Worm (Caenorhabditis elegans) whole organism, L4/young adult: Measurements from ENCODE around the gene Y62F5A.12.

Experiments
- W03F9.2 ChIP-seq: fragments of 150-350 bp; optimal IDR thresholded peaks from 2 replicates; lab custom pipeline; 2014; ENCODE audit warnings: missing biosample characterization, missing genetic modification characterization
- dao-5 ChIP-seq: sonication (generic microtip); optimal IDR thresholded peaks from 2 replicates; lab custom pipeline; 2016; ENCODE audit warnings: missing genotype, missing genetic modification characterization, moderate library complexity, missing compliant biosample characterization
- him-1 ChIP-seq: sonication (generic microtip); optimal IDR thresholded peaks from 2 replicates; lab custom pipeline; 2016; ENCODE audit warnings: missing genotype, missing genetic modification reagents, missing genetic modification characterization, missing compliant biosample characterization

ce11 chrII:11564127-11564526, 29.8 kb upstream of the Y62F5A.12 start, which contains the start of gene F54D5.15:
- no peak for TF ChIP-seq him-1 (tag; lab: Kevin White, UChicago)
- TF ChIP-seq dao-5 (tag; lab: Kevin White, UChicago): no peak
- TF ChIP-seq W03F9.2 (tag; lab: Kevin White, UChicago): no peak
